Worm (Caenorhabditis elegans): ENCODE data around the gene nhr-117.

DNA sequence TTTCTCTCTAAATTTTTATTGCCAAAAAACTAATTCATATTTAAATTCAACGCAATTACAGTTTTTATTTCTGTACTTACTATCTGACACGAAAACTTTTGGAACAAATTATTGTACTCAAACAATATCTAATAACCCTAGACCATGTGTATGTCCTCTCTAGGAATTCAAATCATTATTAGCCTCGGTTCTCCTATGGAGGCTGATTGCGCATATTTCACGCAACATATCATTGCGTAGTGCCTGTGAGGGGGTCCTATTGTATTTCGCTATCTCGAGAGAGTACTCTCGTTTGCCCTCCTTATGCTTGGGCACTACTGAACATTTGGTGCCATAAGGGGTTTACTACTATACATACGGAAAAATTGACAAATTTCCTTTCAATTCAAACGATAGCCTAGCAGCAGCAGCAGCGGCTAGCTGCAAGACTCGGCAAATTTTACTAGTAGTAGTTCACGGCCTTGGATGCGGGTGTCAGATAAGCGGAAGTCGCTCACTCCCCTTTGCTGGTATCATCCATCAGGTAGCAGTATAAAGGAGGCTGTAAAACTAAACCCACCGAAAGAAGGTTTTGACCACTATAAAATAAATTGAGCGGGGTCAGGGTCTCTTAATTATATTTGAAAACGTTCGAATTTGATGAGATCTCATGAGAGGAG, 42.6 kb downstream of the nhr-117 start:
- TF ChIP-seq ccch-3 (GFP tag; optimal IDR thresholded peaks at IDR 0.05) (no peak), atf-7 (tag; optimal IDR thresholded peaks at IDR 0.05) (no peak)

All from whole organism, young adult.